Worm (Caenorhabditis elegans) whole organism, late embryonic: ENCODE data around the gene valv-1.

ENCODE experiments used
- C08G9.2 ChIP-seq: sonication (generic microtip); optimal IDR thresholded peaks from 2 replicates; lab custom pipeline; 2016; ENCODE audit warnings: mild to moderate bottlenecking, missing genetic modification characterization, moderate library complexity, missing compliant biosample characterization
- F13H6.1 ChIP-seq: sonication (generic microtip); optimal IDR thresholded peaks from 2 replicates; lab custom pipeline; 2016; ENCODE audit warnings: missing genetic modification characterization, missing compliant biosample characterization
- K02D7.2 ChIP-seq: sonication (generic microtip); optimal IDR thresholded peaks from 2 replicates; lab custom pipeline; 2017; ENCODE audit warnings: mild to moderate bottlenecking, missing genetic modification characterization, missing compliant biosample characterization
- T23F11.4 ChIP-seq: fragments of 200-800 bp; sonication (Bioruptor generic); optimal IDR thresholded peaks from 2 replicates; lab custom pipeline; 2018; ENCODE audit warnings: mild to moderate bottlenecking, missing genetic modification characterization, missing compliant biosample characterization
- ahr-1 ChIP-seq: sonication (generic microtip); optimal IDR thresholded peaks from 2 replicates; lab custom pipeline; 2016; ENCODE audit warnings: missing genetic modification characterization, missing compliant biosample characterization
- ama-1 ChIP-seq: fragments of 150-350 bp; optimal IDR thresholded peaks from 2 replicates; lab custom pipeline; 2014
- ceh-14 ChIP-seq: sonication (generic microtip); optimal IDR thresholded peaks from 2 replicates; lab custom pipeline; 2016; ENCODE audit warnings: missing genotype, missing genetic modification characterization, missing compliant biosample characterization
- ceh-18 ChIP-seq: sonication (generic microtip); optimal IDR thresholded peaks from 2 replicates; lab custom pipeline; 2016; ENCODE audit warnings: missing genetic modification characterization, missing compliant biosample characterization
- ceh-19 ChIP-seq: fragments of 200-800 bp; sonication (Bioruptor generic); optimal IDR thresholded peaks from 2 replicates; lab custom pipeline; 2018; ENCODE audit warnings: mild to moderate bottlenecking, missing genetic modification characterization, missing compliant biosample characterization
- ceh-22 ChIP-seq: sonication (generic microtip); optimal IDR thresholded peaks from 2 replicates; lab custom pipeline; 2017; ENCODE audit warnings: missing biosample characterization, missing genetic modification characterization
- ceh-24 ChIP-seq: sonication (generic microtip); optimal IDR thresholded peaks from 2 replicates; lab custom pipeline; 2016; ENCODE audit warnings: mild to moderate bottlenecking, missing genetic modification characterization, missing compliant biosample characterization
- ceh-31 ChIP-seq: sonication (generic microtip); optimal IDR thresholded peaks from 2 replicates; lab custom pipeline; 2016; ENCODE audit warnings: missing genetic modification characterization, missing compliant biosample characterization
- ceh-45 ChIP-seq: fragments of 200-800 bp; sonication (Bioruptor generic); IDR thresholded peaks from 2 replicates; pipeline ENCODE4 v1.3.6; 2022; ENCODE audit warnings: missing genetic modification reagents, missing genetic modification characterization, missing compliant biosample characterization
- ceh-48 ChIP-seq: sonication (generic microtip); optimal IDR thresholded peaks from 2 replicates; lab custom pipeline; 2016; ENCODE audit warnings: missing genetic modification characterization, inconsistent platforms, missing compliant biosample characterization
- ceh-6 ChIP-seq: fragments of 200-800 bp; sonication (Bioruptor generic); optimal IDR thresholded peaks from 2 replicates; lab custom pipeline; 2018; ENCODE audit warnings: mild to moderate bottlenecking, missing genetic modification characterization, missing compliant biosample characterization
- ceh-9 ChIP-seq: sonication (generic microtip); optimal IDR thresholded peaks from 2 replicates; lab custom pipeline; 2016; ENCODE audit warnings: mild to moderate bottlenecking, missing genetic modification characterization, inconsistent platforms, missing compliant biosample characterization
- che-1 ChIP-seq: sonication (generic microtip); optimal IDR thresholded peaks from 2 replicates; lab custom pipeline; 2016; ENCODE audit warnings: mild to moderate bottlenecking, missing genetic modification characterization, missing compliant biosample characterization
- elt-2 ChIP-seq: sonication (generic microtip); optimal IDR thresholded peaks from 2 replicates; lab custom pipeline; 2016; ENCODE audit warnings: missing genetic modification reagents, missing genetic modification characterization, missing compliant biosample characterization
- elt-4 ChIP-seq: sonication (generic microtip); optimal IDR thresholded peaks from 2 replicates; lab custom pipeline; 2016; ENCODE audit warnings: missing genetic modification characterization, missing compliant biosample characterization
- ets-4 ChIP-seq: sonication (generic microtip); optimal IDR thresholded peaks from 2 replicates; lab custom pipeline; 2016; ENCODE audit warnings: missing genetic modification characterization, missing compliant biosample characterization
- fkh-10 ChIP-seq: fragments of 150-350 bp; optimal IDR thresholded peaks from 2 replicates; lab custom pipeline; 2014; ENCODE audit warnings: missing biosample characterization, missing genetic modification reagents, missing genetic modification characterization
- fkh-6 ChIP-seq: sonication (generic microtip); optimal IDR thresholded peaks from 2 replicates; lab custom pipeline; 2016; ENCODE audit warnings: missing genetic modification characterization, missing compliant biosample characterization
- gmeb-2 ChIP-seq: sonication (generic microtip); optimal IDR thresholded peaks from 2 replicates; lab custom pipeline; 2016; ENCODE audit warnings: missing genetic modification characterization, inconsistent platforms, missing compliant biosample characterization
- hlh-15 ChIP-seq: sonication (generic microtip); optimal IDR thresholded peaks from 2 replicates; lab custom pipeline; 2016; ENCODE audit warnings: missing genetic modification characterization, missing compliant biosample characterization
- hlh-30 ChIP-seq: sonication (generic microtip); optimal IDR thresholded peaks from 2 replicates; lab custom pipeline; 2017; ENCODE audit warnings: antibody characterized with exemption, missing genetic modification characterization, missing compliant biosample characterization; ENCODE audit not compliant: insufficient read depth
- hlh-8 ChIP-seq: sonication (generic microtip); optimal IDR thresholded peaks from 2 replicates; lab custom pipeline; 2016; ENCODE audit warnings: missing genotype, missing genetic modification characterization, missing compliant biosample characterization
- madf-2 ChIP-seq: sonication (generic microtip); optimal IDR thresholded peaks from 2 replicates; lab custom pipeline; 2017; ENCODE audit warnings: missing genetic modification characterization, missing compliant biosample characterization
- mec-3 ChIP-seq: sonication (generic microtip); optimal IDR thresholded peaks from 2 replicates; lab custom pipeline; 2016; ENCODE audit warnings: borderline replicate concordance, missing genetic modification characterization, missing compliant biosample characterization
- nhr-11 ChIP-seq: fragments of 150-350 bp; optimal IDR thresholded peaks from 2 replicates; lab custom pipeline; 2014; ENCODE audit warnings: missing biosample characterization, missing genetic modification characterization
- nhr-232 ChIP-seq: sonication (generic microtip); optimal IDR thresholded peaks from 2 replicates; lab custom pipeline; 2016; ENCODE audit warnings: missing genetic modification characterization, missing compliant biosample characterization
- npax-4 ChIP-seq: sonication (generic microtip); optimal IDR thresholded peaks from 2 replicates; lab custom pipeline; 2016; ENCODE audit warnings: missing genetic modification characterization, missing compliant biosample characterization
- pag-3 ChIP-seq: sonication (generic microtip); optimal IDR thresholded peaks from 2 replicates; lab custom pipeline; 2016; ENCODE audit warnings: missing compliant biosample characterization, missing genetic modification characterization, borderline replicate concordance
- pax-1 ChIP-seq: fragments of 150-350 bp; optimal IDR thresholded peaks from 2 replicates; lab custom pipeline; 2014; ENCODE audit warnings: missing biosample characterization, missing genetic modification characterization
- pha-4 ChIP-seq: fragments of 150-350 bp; optimal IDR thresholded peaks from 2 replicates; lab custom pipeline; 2018; ENCODE audit warnings: missing biosample characterization, missing genetic modification reagents, missing genetic modification characterization
- pqm-1 ChIP-seq: sonication (generic microtip); optimal IDR thresholded peaks from 2 replicates; lab custom pipeline; 2016; ENCODE audit warnings: missing genetic modification characterization, missing compliant biosample characterization
- ref-2 ChIP-seq: sonication (generic microtip); optimal IDR thresholded peaks from 2 replicates; lab custom pipeline; 2016; ENCODE audit warnings: missing genetic modification characterization, missing compliant biosample characterization
- sdc-2 ChIP-seq: sonication (generic microtip); optimal IDR thresholded peaks from 2 replicates; lab custom pipeline; 2016; ENCODE audit warnings: missing genotype, missing genetic modification characterization, missing compliant biosample characterization
- sox-2 ChIP-seq: fragments of 200-800 bp; sonication (Bioruptor generic); IDR thresholded peaks from 2 replicates; pipeline ENCODE4 v1.3.6; 2022; ENCODE audit warnings: missing genetic modification reagents, missing genetic modification characterization, missing compliant biosample characterization
- sox-4 ChIP-seq: sonication (generic microtip); optimal IDR thresholded peaks from 2 replicates; lab custom pipeline; 2017; ENCODE audit warnings: mild to moderate bottlenecking, missing genetic modification characterization, inconsistent platforms, missing compliant biosample characterization
- tbx-2 ChIP-seq: sonication (generic microtip); optimal IDR thresholded peaks from 2 replicates; lab custom pipeline; 2016; ENCODE audit warnings: missing genetic modification characterization, missing compliant biosample characterization
- ttx-3 ChIP-seq: sonication (generic microtip); optimal IDR thresholded peaks from 2 replicates; lab custom pipeline; 2016; ENCODE audit warnings: missing genetic modification reagents, missing genetic modification characterization, missing compliant biosample characterization
- unc-3 ChIP-seq, 2 experiments: fragments of 200-800 bp in 1 of 2; sonication (Bioruptor generic) in 1 of 2; sonication (generic microtip) in 1 of 2; conservative IDR thresholded peaks in 1 of 2; optimal IDR thresholded peaks in 1 of 2; 2 replicates each; pipeline versions ENCODE4 v1.3.6 to Lab custom; 2016 to 2022; ENCODE audit warnings: missing compliant biosample characterization in 2 of 2, missing genetic modification characterization in 2 of 2, missing genetic modification reagents in 1 of 2
- unc-42 ChIP-seq: sonication (generic microtip); optimal IDR thresholded peaks from 2 replicates; lab custom pipeline; 2016; ENCODE audit warnings: missing genotype, missing genetic modification characterization, missing compliant biosample characterization
- unc-55 ChIP-seq: sonication (generic microtip); optimal IDR thresholded peaks from 2 replicates; lab custom pipeline; 2017; ENCODE audit warnings: missing biosample characterization, missing genetic modification reagents, missing genetic modification characterization

valv-1 gene

DNA sequence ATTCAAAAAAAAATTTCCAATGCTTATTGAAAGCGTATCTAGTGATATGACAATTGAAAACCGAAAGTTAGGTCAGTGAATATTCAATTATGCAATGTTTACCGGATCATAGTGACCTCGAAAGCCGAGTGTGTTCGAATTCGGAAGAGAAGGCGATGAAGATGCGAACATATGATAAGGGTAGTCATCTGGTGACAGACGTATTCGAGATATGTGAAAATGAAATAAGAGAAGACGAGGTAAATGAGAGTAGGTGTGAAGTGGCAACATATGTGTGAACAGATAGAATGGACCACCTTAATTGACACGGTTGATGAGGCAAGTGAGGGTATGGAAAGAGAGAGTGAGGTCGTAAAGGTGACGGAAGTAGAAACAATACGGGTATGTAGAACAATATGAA is 9.8 kb upstream of the valv-1 start:
- peak; percentile 6 for TF ChIP-seq ref-2 (tag; lab: Kevin White, UChicago)
- no peak for TF ChIP-seq sdc-2 (tag; lab: Kevin White, UChicago)
- TF ChIP-seq ceh-31 (tag; lab: Kevin White, UChicago): peak; percentile 3

DNA sequence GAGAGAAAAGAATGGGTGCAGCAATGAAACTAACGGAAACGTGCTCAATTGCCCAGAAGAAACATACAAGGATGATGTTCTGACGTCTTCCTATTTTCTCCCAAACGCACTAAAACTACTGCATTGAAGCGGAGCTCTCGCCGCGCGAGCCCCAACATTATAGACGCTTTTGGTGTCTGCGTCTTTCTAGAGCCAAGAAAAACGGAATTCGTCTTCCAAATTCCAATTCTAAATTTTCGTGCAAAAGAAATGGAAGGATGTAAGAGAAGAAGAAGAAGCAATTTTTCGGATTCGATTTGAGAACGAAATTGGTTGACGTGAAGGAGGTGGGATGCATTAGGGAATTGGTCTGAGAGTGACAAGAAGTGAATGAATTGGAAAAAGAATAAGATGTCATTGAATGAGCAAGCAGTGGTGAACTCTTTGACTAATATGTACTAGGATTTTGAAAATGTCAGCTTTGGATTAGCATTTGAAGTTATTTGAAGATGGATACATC is 8.6 kb upstream of the valv-1 start:
- TF ChIP-seq ceh-31 (tag; lab: Kevin White, UChicago) (peak; percentile 32), F13H6.1 (tag; lab: Kevin White, UChicago) (no peak), ceh-9 (tag; lab: Kevin White, UChicago) (no peak), elt-4 (tag; lab: Kevin White, UChicago) (no peak), mec-3 (tag; lab: Kevin White, UChicago) (no peak), sox-4 (tag; lab: Kevin White, UChicago) (no peak), gmeb-2 (no peak), pqm-1 (tag; lab: Kevin White, UChicago) (no peak), ama-1 (lab: Kevin White, UChicago) (no peak), ceh-45 (GFP tag; lab: Robert Waterston, UW) (no peak), ceh-14 (peak; percentile 21), unc-3 (GFP tag; conservative IDR thresholded peaks at IDR 0.05; lab: Robert Waterston, UW) (no peak), unc-3 (tag; optimal IDR thresholded peaks at IDR 0.05; lab: Kevin White, UChicago) (no peak), hlh-8 (tag; lab: Kevin White, UChicago) (no peak), T23F11.4 (GFP tag; lab: Kevin White, UChicago) (no peak), fkh-10 (GFP tag; lab: Kevin White, UChicago) (no peak), ets-4 (tag; lab: Kevin White, UChicago) (no peak), unc-42 (tag; lab: Kevin White, UChicago) (peak; percentile 43), K02D7.2 (tag; lab: Kevin White, UChicago) (no peak), sox-2 (no peak), fkh-6 (no peak), ceh-6 (GFP tag; lab: Kevin White, UChicago) (no peak), C08G9.2 (tag; lab: Kevin White, UChicago) (no peak), pax-1 (no peak), ceh-24 (no peak), madf-2 (tag; lab: Kevin White, UChicago) (no peak), ceh-19 (GFP tag; lab: Kevin White, UChicago) (no peak)

- no peak for TF ChIP-seq madf-2 (tag; lab: Kevin White, UChicago)
- no peak for TF ChIP-seq ceh-18 (tag; lab: Kevin White, UChicago)
- no peak for TF ChIP-seq unc-3 (GFP tag; conservative IDR thresholded peaks at IDR 0.05; lab: Robert Waterston, UW)
- no peak for TF ChIP-seq unc-3 (tag; optimal IDR thresholded peaks at IDR 0.05; lab: Kevin White, UChicago)
- no peak for TF ChIP-seq pha-4 (tag; lab: Kevin White, UChicago)
- no peak for TF ChIP-seq ceh-22 (tag; lab: Kevin White, UChicago)
- no peak for TF ChIP-seq F13H6.1 (tag; lab: Kevin White, UChicago)
- TF ChIP-seq elt-2 (tag; lab: Kevin White, UChicago): no peak
- TF ChIP-seq ttx-3 (tag; lab: Kevin White, UChicago): no peak
Measured at ce11 chrIV:7451345-7451744, 6.2 kb upstream of the valv-1 start, which contains the start of gene tes-1. TSS of gene tes-1 (minus strand) at chrIV:7451445.

DNA sequence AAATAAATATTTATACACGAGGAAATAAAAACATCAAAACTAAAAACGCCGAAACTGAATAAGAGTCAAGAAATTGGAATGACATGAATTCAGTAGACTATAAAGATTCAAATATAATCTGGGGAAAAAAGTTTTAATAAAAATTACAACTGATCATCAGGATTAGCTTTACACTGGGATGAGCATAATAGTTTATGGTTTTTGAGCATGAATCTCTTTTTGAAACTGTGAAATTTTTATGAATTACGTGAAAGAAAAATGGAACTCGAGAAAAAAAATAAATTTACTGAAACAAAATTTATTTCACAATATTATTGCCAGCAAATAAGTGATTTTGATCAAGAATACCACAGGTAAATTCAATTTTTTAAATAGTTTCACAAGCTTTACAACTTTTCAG is 2.4 kb upstream of the valv-1 start, which contains the start of gene B0496.2:
Gene B0496.2, plus strand, starts transcription at position 301 of the 400 bp plus-strand sequence.
- TF ChIP-seq ceh-31 (tag; lab: Kevin White, UChicago): no peak
- TF ChIP-seq ceh-14: no peak

DNA sequence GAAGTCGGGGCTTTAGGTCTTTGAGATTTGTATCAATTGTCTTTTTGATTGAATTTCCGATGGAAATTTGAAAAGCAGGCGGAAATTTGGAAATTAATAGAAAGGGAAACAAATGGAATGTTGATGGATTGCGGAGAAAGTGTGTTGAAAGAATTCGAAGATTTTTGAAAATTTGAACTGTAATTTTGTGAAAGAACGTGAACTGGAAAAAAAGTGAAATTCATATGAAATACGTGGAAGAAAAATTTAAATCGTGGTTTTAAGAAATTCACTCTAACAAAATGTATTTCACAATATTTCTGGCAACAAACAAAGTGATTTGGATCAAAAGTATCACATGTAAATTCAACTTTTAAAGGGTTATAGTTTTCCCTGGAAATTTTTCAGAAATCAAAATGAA is 859 bp upstream of the valv-1 start, which contains the start of gene B0496.1:
Gene B0496.1, plus strand, starts transcription at position 301 of the 400 bp plus-strand sequence.
- no peak for TF ChIP-seq ceh-9 (tag; lab: Kevin White, UChicago)
- no peak for TF ChIP-seq pag-3 (tag; lab: Kevin White, UChicago)
- TF ChIP-seq unc-55 (GFP tag; lab: Kevin White, UChicago): no peak
- no peak for TF ChIP-seq ceh-45 (GFP tag; lab: Robert Waterston, UW)
- TF ChIP-seq ahr-1 (tag; lab: Kevin White, UChicago): no peak
- no peak for TF ChIP-seq ttx-3 (tag; lab: Kevin White, UChicago)
- no peak for TF ChIP-seq hlh-30
- no peak for TF ChIP-seq sox-2
- no peak for TF ChIP-seq npax-4 (tag; lab: Kevin White, UChicago)
- TF ChIP-seq tbx-2: no peak
- TF ChIP-seq fkh-6: no peak
- TF ChIP-seq sox-4 (tag; lab: Kevin White, UChicago): no peak
- no peak for TF ChIP-seq nhr-232 (tag; lab: Kevin White, UChicago)
- TF ChIP-seq nhr-11: no peak
- TF ChIP-seq hlh-15: no peak
- no peak for TF ChIP-seq che-1 (tag; lab: Kevin White, UChicago)
- no peak for TF ChIP-seq ceh-48 (tag; lab: Kevin White, UChicago)
- TF ChIP-seq pqm-1 (tag; lab: Kevin White, UChicago): no peak
